Fruit fly (Drosophila melanogaster) whole organism, pupa: ENCODE data around the gene sac.

Experiments
- CG10348 ChIP-seq: fragments of 200-800 bp; sonication (Bioruptor generic); IDR thresholded peaks from 2 replicates; pipeline ENCODE4 v1.3.6; 2022; ENCODE audit warnings: missing biosample characterization, missing genetic modification characterization
- CG12605 ChIP-seq: fragments of 200-800 bp; sonication (Bioruptor generic); IDR thresholded peaks from 2 replicates; pipeline ENCODE4 v1.3.6; 2022; ENCODE audit warnings: missing biosample characterization, missing genetic modification characterization
- CG13204 ChIP-seq: fragments of 200-800 bp; sonication (Bioruptor generic); optimal IDR thresholded peaks from 2 replicates; lab custom pipeline; 2018; ENCODE audit warnings: missing biosample characterization, mild to moderate bottlenecking, missing genetic modification characterization, moderate library complexity
- CG14655 ChIP-seq: fragments of 200-800 bp; sonication (Bioruptor generic); optimal IDR thresholded peaks from 3 replicates; lab custom pipeline; 2017; ENCODE audit warnings: mild to moderate bottlenecking, missing biosample characterization, missing genetic modification reagents, missing genetic modification characterization
- CG15710 ChIP-seq: fragments of 200-800 bp; sonication (Bioruptor generic); optimal IDR thresholded peaks from 2 replicates; lab custom pipeline; 2018; ENCODE audit warnings: missing biosample characterization, mild to moderate bottlenecking, missing genetic modification characterization, moderate library complexity
- CG17806 ChIP-seq: fragments of 200-800 bp; sonication (Bioruptor generic); optimal IDR thresholded peaks from 2 replicates; lab custom pipeline; 2018; ENCODE audit warnings: missing biosample characterization, mild to moderate bottlenecking, missing genetic modification characterization, moderate library complexity
- CG32121 ChIP-seq: fragments of 200-800 bp; sonication (Bioruptor generic); IDR thresholded peaks from 2 replicates; pipeline ENCODE4 v1.3.6; 2022; ENCODE audit warnings: missing biosample characterization, missing genetic modification characterization
- CG34367 ChIP-seq: fragments of 200-800 bp; sonication (Bioruptor generic); optimal IDR thresholded peaks from 2 replicates; lab custom pipeline; 2018; ENCODE audit warnings: missing biosample characterization, mild to moderate bottlenecking, missing genetic modification characterization
- CG4496 ChIP-seq: fragments of 200-800 bp; sonication (Bioruptor generic); IDR thresholded peaks from 3 replicates; pipeline ENCODE4 v1.3.6; 2022; ENCODE audit warnings: missing biosample characterization, missing genetic modification characterization
- CG8159 ChIP-seq: fragments of 200-800 bp; sonication (Bioruptor generic); optimal IDR thresholded peaks from 3 replicates; lab custom pipeline; 2018; ENCODE audit warnings: missing biosample characterization, mild to moderate bottlenecking, missing genetic modification characterization, moderate library complexity
- CG8301 ChIP-seq: fragments of 200-800 bp; sonication (Bioruptor generic); optimal IDR thresholded peaks from 2 replicates; lab custom pipeline; 2018; ENCODE audit warnings: missing biosample characterization, mild to moderate bottlenecking, missing genetic modification characterization
- CG9948 ChIP-seq: fragments of 200-800 bp; sonication (Bioruptor generic); optimal IDR thresholded peaks from 2 replicates; lab custom pipeline; 2018; ENCODE audit warnings: missing biosample characterization, mild to moderate bottlenecking, missing genetic modification characterization, moderate library complexity
- D1 ChIP-seq: fragments of 200-800 bp; sonication (Bioruptor generic); optimal IDR thresholded peaks from 2 replicates; lab custom pipeline; 2018; ENCODE audit warnings: missing biosample characterization, mild to moderate bottlenecking, missing genetic modification characterization, moderate library complexity
- EcR ChIP-seq: fragments of 200-800 bp; sonication (Bioruptor generic); optimal IDR thresholded peaks from 3 replicates; lab custom pipeline; 2019; ENCODE audit warnings: missing biosample characterization, missing genetic modification characterization, mild to moderate bottlenecking, moderate library complexity, missing genetic modification reagents
- Ets98B ChIP-seq: fragments of 200-800 bp; sonication (Bioruptor generic); IDR thresholded peaks from 2 replicates; pipeline ENCODE4 v1.3.6; 2022; ENCODE audit warnings: missing biosample characterization, missing genetic modification characterization
- Pif1A ChIP-seq: fragments of 200-800 bp; sonication (Bioruptor generic); optimal IDR thresholded peaks from 3 replicates; lab custom pipeline; 2016; ENCODE audit warnings: missing biosample characterization, missing genetic modification characterization
- Pif1B ChIP-seq: fragments of 200-800 bp; sonication (Bioruptor generic); optimal IDR thresholded peaks from 3 replicates; lab custom pipeline; 2016; ENCODE audit warnings: missing biosample characterization, missing genetic modification characterization
- Snoo ChIP-seq: fragments of 200-800 bp; sonication (Bioruptor generic); optimal IDR thresholded peaks from 3 replicates; lab custom pipeline; 2017; ENCODE audit warnings: missing biosample characterization, mild to moderate bottlenecking, missing genetic modification characterization, inconsistent platforms
- fd96Ca ChIP-seq: fragments of 200-800 bp; sonication (Bioruptor generic); IDR thresholded peaks from 3 replicates; pipeline ENCODE4 v1.3.6; 2022; ENCODE audit warnings: missing biosample characterization, missing genetic modification characterization
- gl ChIP-seq: fragments of 200-800 bp; sonication (Bioruptor generic); optimal IDR thresholded peaks from 2 replicates; lab custom pipeline; 2018; ENCODE audit warnings: missing biosample characterization, mild to moderate bottlenecking, missing genetic modification characterization
- rn ChIP-seq: fragments of 200-800 bp; sonication (Bioruptor generic); IDR thresholded peaks from 2 replicates; pipeline ENCODE4 v1.3.6; 2022; ENCODE audit warnings: missing biosample characterization, missing genetic modification characterization

The sac gene

DNA sequence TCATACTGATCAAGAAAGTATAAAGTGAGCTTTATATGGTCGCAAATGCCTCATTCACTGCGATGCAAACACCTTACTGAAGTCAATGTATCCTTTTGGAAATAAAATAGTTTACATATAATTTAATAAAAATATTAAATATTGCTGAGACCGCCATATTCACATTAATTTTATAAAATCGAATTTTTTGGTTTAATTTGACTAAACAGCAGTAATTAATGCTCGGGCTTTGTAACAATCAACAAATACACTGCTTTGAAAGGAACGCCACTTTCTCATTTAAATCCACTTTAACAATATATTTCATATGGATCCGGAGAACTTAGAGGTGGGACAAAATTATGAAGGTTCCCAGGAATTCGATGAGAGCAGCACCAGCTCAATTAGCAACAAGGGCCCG is at the start of gene sac:
Gene sac (plus strand): TSS at position 301 of the 400 bp plus-strand sequence.
- TF ChIP-seq CG12605 (GFP tag; lab: Robert Waterston, UW) (no peak), CG8301 (no peak), CG17806 (tag; lab: Kevin White, UChicago) (no peak), Snoo (tag; lab: Kevin White, UChicago) (no peak), Ets98B (GFP tag; lab: Robert Waterston, UW) (no peak), CG4496 (GFP tag; lab: Robert Waterston, UW) (no peak), CG34367 (tag; lab: Kevin White, UChicago) (no peak), rn (GFP tag; lab: Robert Waterston, UW) (no peak)

DNA sequence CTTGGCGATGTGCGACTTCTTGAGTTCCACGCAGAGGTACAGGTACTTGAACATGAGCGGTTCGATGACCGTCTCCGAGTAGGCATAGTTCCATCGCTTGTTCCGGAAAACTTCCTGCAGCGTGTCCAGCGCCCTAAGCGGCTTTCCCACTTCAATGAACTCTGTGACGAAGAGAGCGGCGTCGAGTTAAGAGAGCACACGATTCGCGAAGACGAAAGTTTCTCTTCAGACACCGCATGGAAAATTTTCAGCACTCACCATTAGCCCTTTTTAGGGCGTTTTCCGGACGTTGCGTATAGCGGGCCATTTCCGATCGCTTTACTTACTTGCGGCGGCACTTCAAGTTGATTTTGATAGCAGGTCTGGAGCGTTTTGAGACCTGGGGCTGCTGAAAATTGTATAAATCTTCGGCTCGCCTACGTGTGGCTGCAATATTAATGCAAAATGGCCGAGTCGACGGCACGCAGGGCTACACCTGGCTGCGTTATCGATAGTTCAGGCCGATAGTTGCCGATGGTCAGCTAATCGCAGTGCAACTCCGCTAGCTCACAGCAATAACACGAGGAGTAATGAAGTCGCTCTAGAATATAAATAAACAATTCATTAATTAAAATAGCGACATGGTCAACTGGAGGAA is 47.1 kb upstream of the sac start, which contains the start of the genes eIF3a and CG1074:
Gene eIF3a (minus strand): TSS at position 455 of the 637 bp plus-strand sequence.
Gene CG1074 (plus strand): TSS at position 525 of the 637 bp plus-strand sequence.
- TF ChIP-seq Snoo (tag; lab: Kevin White, UChicago) (peak; percentile 63), CG10348 (no peak), CG17806 (tag; lab: Kevin White, UChicago) (no peak), CG32121 (GFP tag; lab: Robert Waterston, UW) (peak; percentile 44), CG8159 (tag; lab: Kevin White, UChicago) (no peak), D1 (no peak), Pif1B (GFP tag; lab: Kevin White, UChicago) (no peak), CG14655 (GFP tag; lab: Kevin White, UChicago) (no peak), CG8301 (no peak), CG34367 (tag; lab: Kevin White, UChicago) (no peak), fd96Ca (GFP tag; lab: Robert Waterston, UW) (peak; percentile 55; the same call in 2 of the 3 replicates), gl (tag; lab: Kevin White, UChicago) (peak; percentile 33), Ets98B (GFP tag; lab: Robert Waterston, UW) (0 out of 2 replicates have a peak, but pooled peaks have one; percentile 48), CG13204 (GFP tag; lab: Kevin White, UChicago) (no peak), Pif1A (GFP tag; lab: Kevin White, UChicago) (no peak), EcR (GFP tag; lab: Kevin White, UChicago) (peak; percentile 76), CG12605 (GFP tag; lab: Robert Waterston, UW) (peak; percentile 14; the same call in 1 of the 2 replicates), CG9948 (no peak), rn (GFP tag; lab: Robert Waterston, UW) (no peak), CG15710 (peak; percentile 49), CG4496 (GFP tag; lab: Robert Waterston, UW) (peak; percentile 65)

DNA sequence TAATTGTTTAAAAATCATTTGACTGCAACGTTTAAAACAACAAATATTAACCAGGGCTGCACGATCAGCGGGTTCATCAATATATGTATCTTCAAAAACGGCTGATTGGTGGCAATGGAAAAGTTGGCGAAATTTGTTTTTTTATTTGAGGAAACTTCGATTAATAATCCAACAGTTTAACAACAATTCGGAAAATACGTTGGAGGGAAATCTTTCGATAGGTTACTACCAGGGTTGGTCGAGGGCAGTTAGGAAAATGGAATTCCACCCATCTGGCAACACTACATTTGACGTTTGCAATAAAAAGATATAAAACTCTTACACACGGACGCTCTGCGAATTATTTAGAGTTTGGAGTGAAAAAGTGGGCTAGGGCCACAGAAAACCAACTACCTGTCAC is 43.5 kb upstream of the sac start, which contains the start of the genes Lipt2 and CG14650:
Gene Lipt2 (minus strand): TSS at position 217 of the 400 bp plus-strand sequence.
Gene CG14650 (plus strand): TSS at position 275 of the 400 bp plus-strand sequence.
- TF ChIP-seq fd96Ca (GFP tag; lab: Robert Waterston, UW): peak; percentile 34; the same call in 1 of the 3 replicates
- peak; percentile 45; the same call in 1 of the 3 replicates for TF ChIP-seq CG4496 (GFP tag; lab: Robert Waterston, UW)
- no peak for TF ChIP-seq CG10348
- TF ChIP-seq CG17806 (tag; lab: Kevin White, UChicago): peak; percentile 36
- no peak for TF ChIP-seq CG13204 (GFP tag; lab: Kevin White, UChicago)
- TF ChIP-seq CG15710: peak; percentile 51
- TF ChIP-seq rn (GFP tag; lab: Robert Waterston, UW): 0 out of 2 replicates have a peak, but pooled peaks have one; percentile 37

DNA sequence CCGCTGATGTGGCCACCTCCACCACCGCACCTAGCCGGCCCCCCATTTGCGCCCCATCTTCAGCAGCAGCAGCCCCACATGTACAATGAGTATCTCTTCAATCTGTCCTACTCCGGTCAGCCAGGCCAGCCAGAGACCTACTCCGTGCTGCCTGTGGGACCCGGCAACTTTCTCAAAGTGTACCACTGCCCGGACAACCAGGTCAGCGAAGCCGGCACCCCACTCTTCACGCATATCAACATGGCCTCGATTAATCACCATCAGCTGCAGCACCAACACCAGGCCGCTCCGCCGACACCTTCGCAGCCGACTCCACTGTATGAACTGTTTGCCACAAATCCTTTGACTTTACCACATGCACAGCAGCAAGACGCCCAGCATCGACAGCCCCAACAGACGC is 42.8 kb upstream of the sac start:
- TF ChIP-seq CG15710: no peak

DNA sequence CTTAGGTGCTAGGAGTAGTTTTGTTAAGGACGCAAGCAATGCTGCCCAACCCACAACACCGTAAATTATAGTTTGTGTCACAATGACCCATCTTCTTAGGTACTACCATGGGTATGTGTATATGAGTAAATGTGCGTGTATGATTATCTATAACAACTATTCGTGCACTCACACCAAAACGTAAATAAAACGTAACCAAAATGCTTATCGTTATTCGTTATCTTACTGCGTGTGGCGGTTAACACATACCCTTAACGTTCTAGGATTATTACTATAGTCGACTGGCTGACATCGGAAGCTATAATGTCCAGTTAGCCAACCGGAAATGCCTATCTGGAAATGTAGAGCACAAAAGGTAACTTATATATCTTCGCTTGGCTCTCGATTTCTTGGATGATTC is 35.5 kb upstream of the sac start:
- TF ChIP-seq fd96Ca (GFP tag; lab: Robert Waterston, UW) (no peak), CG8301 (no peak), CG9948 (no peak), CG12605 (GFP tag; lab: Robert Waterston, UW) (no peak), CG13204 (GFP tag; lab: Kevin White, UChicago) (no peak), Snoo (tag; lab: Kevin White, UChicago) (no peak)

DNA sequence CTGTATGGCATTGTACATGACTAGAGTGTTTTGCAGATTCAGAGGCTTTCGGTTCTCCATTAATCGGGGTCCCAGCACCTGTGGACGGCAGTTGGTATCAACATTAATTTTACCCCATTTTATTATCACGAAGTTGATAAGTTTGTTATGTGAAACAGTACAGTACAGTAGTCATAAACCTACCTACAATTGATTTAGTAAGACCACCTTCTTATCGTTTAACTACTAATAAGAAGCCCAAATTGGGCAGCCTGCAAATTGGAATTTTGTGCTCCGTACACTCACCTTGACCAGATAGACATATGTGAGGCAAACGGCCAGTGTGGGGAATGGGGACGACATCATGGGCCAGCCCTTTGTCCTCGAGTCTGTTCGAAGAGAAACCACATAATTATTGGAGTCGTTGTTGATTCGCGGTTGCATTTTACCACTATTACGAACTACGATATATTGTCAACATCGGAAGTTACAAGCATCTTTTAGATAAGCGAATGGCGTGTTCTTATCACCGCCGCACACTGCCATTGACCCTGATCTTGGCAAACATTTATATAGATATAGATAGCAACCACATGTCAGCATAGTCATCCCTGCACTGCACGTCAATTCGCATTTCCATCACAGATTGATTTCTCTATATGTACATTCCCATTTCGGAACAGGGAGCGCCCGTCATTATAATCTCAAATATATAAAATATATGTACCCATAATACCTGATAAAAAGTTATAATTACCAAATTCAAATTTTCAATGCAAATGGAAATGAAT is 34.0 kb upstream of the sac start:
- TF ChIP-seq EcR (GFP tag; lab: Kevin White, UChicago) (peak; percentile 59), CG34367 (tag; lab: Kevin White, UChicago) (no peak)
